Worm (Caenorhabditis elegans): Measurements from ENCODE around the gene K02D10.3.

K02D10.3 gene

DNA sequence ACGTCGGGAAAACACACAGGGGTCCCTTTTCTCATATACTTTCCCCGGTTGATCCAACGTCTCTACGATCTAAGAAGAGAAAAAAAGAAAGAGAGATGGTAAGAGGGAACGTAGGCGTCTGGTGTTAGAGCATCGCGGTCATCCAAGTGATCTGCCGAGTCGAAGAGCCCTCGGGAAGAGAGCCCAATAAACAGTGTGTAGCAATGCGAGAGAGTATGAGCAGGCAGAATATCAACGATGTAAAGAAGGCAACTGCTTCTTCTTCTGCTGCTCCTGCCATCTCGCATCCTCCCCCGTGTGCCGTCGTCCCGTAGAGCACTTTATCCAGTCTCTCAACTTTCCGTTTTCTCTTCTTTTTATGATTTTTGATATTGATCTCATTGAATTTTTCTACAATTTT, 43.9 kb upstream of the K02D10.3 start (continued):
- TF ChIP-seq blmp-1 (tag; optimal IDR thresholded peaks at IDR 0.05), result no peak
- no peak for TF ChIP-seq tbx-2 (tag; optimal IDR thresholded peaks at IDR 0.05)
- no peak for TF ChIP-seq ceh-90 (tag; optimal IDR thresholded peaks at IDR 0.05)
- TF ChIP-seq rnt-1 (tag; optimal IDR thresholded peaks at IDR 0.05), result peak; percentile 56
- no peak for TF ChIP-seq zag-1 (tag; optimal IDR thresholded peaks at IDR 0.05)

DNA sequence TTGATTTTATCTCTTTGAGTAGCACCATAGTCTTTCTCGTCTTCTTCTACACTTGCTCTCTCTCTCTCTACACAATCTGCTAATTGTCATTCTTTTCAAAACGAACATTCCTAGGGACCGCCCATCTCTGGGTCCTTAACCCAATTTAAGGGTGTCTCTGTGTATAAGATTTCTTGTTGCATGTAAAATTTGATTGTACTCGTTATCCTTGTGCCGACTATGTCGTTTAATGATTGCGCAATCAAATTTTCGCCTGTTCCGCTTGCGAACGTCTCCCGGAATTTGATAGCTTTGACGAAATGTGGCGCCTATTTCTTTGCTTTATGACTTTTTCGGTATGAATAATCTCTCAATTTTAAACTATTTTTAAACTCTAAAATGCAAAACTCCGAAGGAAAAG, 39.4 kb upstream of the K02D10.3 start:
- TF ChIP-seq zag-1 (tag; optimal IDR thresholded peaks at IDR 0.05), result no peak
- no peak for TF ChIP-seq mep-1 (tag; optimal IDR thresholded peaks at IDR 0.05)
- TF ChIP-seq lin-14 (GFP tag; optimal IDR thresholded peaks at IDR 0.05), result peak; percentile 53
- no peak for TF ChIP-seq lin-13 (GFP tag; optimal IDR thresholded peaks at IDR 0.05)
- TF ChIP-seq efl-1 (optimal IDR thresholded peaks at IDR 0.05), result no peak
- TF ChIP-seq efl-1 (GFP tag; optimal IDR thresholded peaks at IDR 0.05 in 1 of 2), result no peak
- TF ChIP-seq lin-39 (tag; optimal IDR thresholded peaks at IDR 0.05), result no peak
- TF ChIP-seq nhr-85 (tag), result no peak
- no peak for TF ChIP-seq unc-86 (tag; optimal IDR thresholded peaks at IDR 0.05)
- TF ChIP-seq pqm-1 (tag; optimal IDR thresholded peaks at IDR 0.05), result no peak
- no peak for TF ChIP-seq unc-130 (tag; optimal IDR thresholded peaks at IDR 0.05)
- TF ChIP-seq nhr-19 (GFP tag; conservative IDR thresholded peaks at IDR 0.05), result no peak
- TF ChIP-seq fkh-10 (GFP tag; optimal IDR thresholded peaks at IDR 0.05), result peak; percentile 36
- TF ChIP-seq nhr-28 (tag; optimal IDR thresholded peaks at IDR 0.05), result no peak
- TF ChIP-seq zip-4 (GFP tag; optimal IDR thresholded peaks at IDR 0.05), result no peak
- TF ChIP-seq pag-3 (tag; optimal IDR thresholded peaks at IDR 0.05; ENCODE audit: borderline replicate concordance, insufficient read depth), result no peak
- TF ChIP-seq lir-3 (tag; optimal IDR thresholded peaks at IDR 0.05; ENCODE audit: poor library complexity), result no peak

DNA sequence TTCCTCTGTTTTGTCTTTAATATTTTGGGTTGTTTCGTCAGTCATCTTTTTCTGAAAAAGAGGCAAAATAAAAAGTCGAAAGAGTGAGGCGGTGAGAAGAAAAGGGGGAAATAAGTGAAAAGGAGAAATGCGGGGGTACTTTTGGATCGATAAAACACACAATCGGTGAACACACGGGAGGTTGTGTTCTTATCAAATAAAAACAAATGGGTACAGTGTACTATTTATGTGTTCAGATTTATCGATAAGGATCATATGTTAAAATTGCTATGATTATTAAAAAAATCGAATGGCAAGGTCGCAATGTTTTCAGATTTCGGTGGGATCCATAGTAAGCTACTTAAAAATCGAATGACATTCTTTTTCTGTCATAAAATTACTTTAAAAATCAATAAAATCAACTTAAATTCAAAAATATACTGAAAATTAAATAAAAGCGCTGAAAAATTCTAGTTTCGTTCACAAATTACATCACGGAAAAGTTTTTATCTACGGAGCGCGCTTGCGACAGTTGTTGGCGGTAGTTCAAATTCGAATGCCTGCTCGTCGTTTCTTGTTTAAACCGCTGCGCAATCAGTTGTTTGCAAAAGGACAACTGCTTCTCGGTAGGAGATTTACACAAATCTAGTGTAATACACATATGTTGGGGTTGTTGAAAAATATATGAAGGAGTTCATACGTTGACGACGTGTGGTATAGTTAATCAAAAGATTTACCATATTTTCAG, 37.7 kb upstream of the K02D10.3 start, which contains the start of gene prx-19:
prx-19 (minus strand) TSS at position 51 of the 727 bp plus-strand sequence.
- TF ChIP-seq skn-1 (tag; optimal IDR thresholded peaks at IDR 0.05) (peak; percentile 68), nhr-19 (GFP tag; conservative IDR thresholded peaks at IDR 0.05) (peak; percentile 41), lin-35 (GFP tag; optimal IDR thresholded peaks at IDR 0.05) (peak; percentile 94 to 98), irx-1 (tag; optimal IDR thresholded peaks at IDR 0.05) (no peak), efl-3 (GFP tag; optimal IDR thresholded peaks at IDR 0.05) (no peak), fos-1 (tag; optimal IDR thresholded peaks at IDR 0.05) (no peak), ceh-82 (tag; optimal IDR thresholded peaks at IDR 0.05) (peak in 2 of 3 experiments; percentile 36 to 67), unc-130 (tag; optimal IDR thresholded peaks at IDR 0.05) (peak; percentile 21), C04F5.9 (tag; optimal IDR thresholded peaks at IDR 0.05) (no peak), ceh-63 (GFP tag; optimal IDR thresholded peaks at IDR 0.05) (no peak), blmp-1 (tag; optimal IDR thresholded peaks at IDR 0.05) (peak; percentile 54), mep-1 (tag; optimal IDR thresholded peaks at IDR 0.05) (peak; percentile 66), elt-2 (tag; optimal IDR thresholded peaks at IDR 0.05) (no peak), hlh-17 (GFP tag; optimal IDR thresholded peaks at IDR 0.05; ENCODE audit: borderline replicate concordance) (no peak), pqm-1 (tag; optimal IDR thresholded peaks at IDR 0.05) (no peak), lin-39 (tag; optimal IDR thresholded peaks at IDR 0.05) (peak; percentile 11), mab-9 (GFP tag; IDR thresholded peaks at IDR 0.05) (no peak), pag-3 (tag; optimal IDR thresholded peaks at IDR 0.05; ENCODE audit: borderline replicate concordance, insufficient read depth) (no peak), dsc-1 (tag; optimal IDR thresholded peaks at IDR 0.05) (peak; percentile 45), nhr-12 (tag; optimal IDR thresholded peaks at IDR 0.05) (no peak), unc-86 (tag; optimal IDR thresholded peaks at IDR 0.05) (no peak), F16B12.6 (tag; optimal IDR thresholded peaks at IDR 0.05) (peak; percentile 44), mdl-1 (tag; optimal IDR thresholded peaks at IDR 0.05) (peak in 1 of 2 experiments; percentile 38), nhr-28 (tag; optimal IDR thresholded peaks at IDR 0.05) (no peak), ets-5 (GFP tag; IDR thresholded peaks at IDR 0.05) (no peak), unc-62 (GFP tag; optimal IDR thresholded peaks at IDR 0.05) (no peak), nhr-20 (tag; optimal IDR thresholded peaks at IDR 0.05) (peak; percentile 68), nhr-71 (tag; optimal IDR thresholded peaks at IDR 0.05) (peak; percentile 58), ama-1 (optimal IDR thresholded peaks at IDR 0.05) (no peak), alr-1 (tag; optimal IDR thresholded peaks at IDR 0.05; ENCODE audit: borderline replicate concordance) (no peak), unc-30 (tag; optimal IDR thresholded peaks at IDR 0.05) (no peak), Y116A8C.19 (tag; optimal IDR thresholded peaks at IDR 0.05; ENCODE audit: borderline replicate concordance) (no peak), tbx-2 (tag; optimal IDR thresholded peaks at IDR 0.05) (peak; percentile 49), sptf-1 (tag; optimal IDR thresholded peaks at IDR 0.05) (no peak), sup-37 (GFP tag; optimal IDR thresholded peaks at IDR 0.05) (no peak), zip-4 (GFP tag; optimal IDR thresholded peaks at IDR 0.05) (no peak), ztf-4 (tag; optimal IDR thresholded peaks at IDR 0.05) (no peak)
